Worm (Caenorhabditis elegans): ENCODE data around the gene cdk-4.

cdk-4 gene

ce11 chrX:13510234-13510837 lies 8.4 kb downstream of the cdk-4 start:
- TF ChIP-seq F13H6.1 (tag; optimal IDR thresholded peaks at IDR 0.05) = no peak
- no peak for TF ChIP-seq alr-1 (tag; optimal IDR thresholded peaks at IDR 0.05)
- TF ChIP-seq sem-4 (tag; optimal IDR thresholded peaks at IDR 0.05) = no peak
- TF ChIP-seq nhr-11 (tag; optimal IDR thresholded peaks at IDR 0.05) = no peak
- TF ChIP-seq lin-13 (GFP tag; optimal IDR thresholded peaks at IDR 0.05) = no peak
- TF ChIP-seq nhr-25 (tag; optimal IDR thresholded peaks at IDR 0.05) = no peak
- no peak for TF ChIP-seq ztf-11 (tag; optimal IDR thresholded peaks at IDR 0.05)
- TF ChIP-seq nhr-12 (tag; optimal IDR thresholded peaks at IDR 0.05) = no peak
- no peak for TF ChIP-seq lsy-2 (tag; optimal IDR thresholded peaks at IDR 0.05)
- no peak for TF ChIP-seq elt-3 (tag; optimal IDR thresholded peaks at IDR 0.05)
- TF ChIP-seq fos-1 (tag; optimal IDR thresholded peaks at IDR 0.05) = no peak
- TF ChIP-seq Y55F3AM.14 (GFP tag; optimal IDR thresholded peaks at IDR 0.05) = no peak
- no peak for TF ChIP-seq sma-9 (GFP tag; optimal IDR thresholded peaks at IDR 0.05)
- TF ChIP-seq sma-9 (tag; optimal IDR thresholded peaks at IDR 0.05) = no peak
- no peak for TF ChIP-seq crh-2 (tag; optimal IDR thresholded peaks at IDR 0.05)
- no peak for TF ChIP-seq unc-62 (GFP tag; optimal IDR thresholded peaks at IDR 0.05)
- no peak for TF ChIP-seq sma-3 (GFP tag; optimal IDR thresholded peaks at IDR 0.05)
- TF ChIP-seq aly-2 (tag; optimal IDR thresholded peaks at IDR 0.05) = no peak
- TF ChIP-seq blmp-1 (tag; optimal IDR thresholded peaks at IDR 0.05; ENCODE audit: insufficient read depth) = no peak
- TF ChIP-seq nhr-129 (tag; optimal IDR thresholded peaks at IDR 0.05) = no peak

- no peak for TF ChIP-seq nhr-6 (tag; optimal IDR thresholded peaks at IDR 0.05)
- TF ChIP-seq skn-1 (tag; optimal IDR thresholded peaks at IDR 0.05) = no peak
- no peak for TF ChIP-seq ZK546.5 (tag; optimal IDR thresholded peaks at IDR 0.05)
Observed at ce11 chrX:13507233-13507632, 11.5 kb downstream of the cdk-4 start, which contains the start of gene H06A10.1. Gene H06A10.1 (plus strand): TSS chrX:13507533.

- TF ChIP-seq nhr-129 (tag; optimal IDR thresholded peaks at IDR 0.05) (no peak), sma-9 (GFP tag; optimal IDR thresholded peaks at IDR 0.05) (peak; percentile 5), sma-9 (tag; optimal IDR thresholded peaks at IDR 0.05) (no peak), snpc-4 (tag; optimal IDR thresholded peaks at IDR 0.05) (peak; percentile 43)
Observed at ce11 chrX:13506493-13506892, 12.2 kb downstream of the cdk-4 start.

- TF ChIP-seq skn-1 (tag; optimal IDR thresholded peaks at IDR 0.05) (no peak), nhr-237 (tag; optimal IDR thresholded peaks at IDR 0.05) (no peak), nhr-129 (tag; optimal IDR thresholded peaks at IDR 0.05) (peak; percentile 21), peb-1 (tag; optimal IDR thresholded peaks at IDR 0.05) (no peak), C34F6.9 (tag; optimal IDR thresholded peaks at IDR 0.05) (no peak)
Observed at ce11 chrX:13506043-13506442, 12.7 kb downstream of the cdk-4 start.

- TF ChIP-seq skn-1 (tag; optimal IDR thresholded peaks at IDR 0.05) (no peak), snpc-4 (tag; optimal IDR thresholded peaks at IDR 0.05) (no peak), mbf-1 (tag; optimal IDR thresholded peaks at IDR 0.05) (no peak), ZK546.5 (tag; optimal IDR thresholded peaks at IDR 0.05) (no peak), nhr-77 (tag; optimal IDR thresholded peaks at IDR 0.05) (no peak), sma-3 (GFP tag; optimal IDR thresholded peaks at IDR 0.05) (no peak), lsy-2 (tag; optimal IDR thresholded peaks at IDR 0.05) (no peak), zag-1 (tag; optimal IDR thresholded peaks at IDR 0.05) (no peak), F13H6.1 (tag; optimal IDR thresholded peaks at IDR 0.05) (no peak), nhr-12 (tag; optimal IDR thresholded peaks at IDR 0.05) (no peak), lin-39 (tag; optimal IDR thresholded peaks at IDR 0.05) (no peak), alr-1 (tag; optimal IDR thresholded peaks at IDR 0.05) (no peak), sma-9 (GFP tag; optimal IDR thresholded peaks at IDR 0.05) (no peak), sma-9 (tag; optimal IDR thresholded peaks at IDR 0.05) (no peak)
Observed at ce11 chrX:13505201-13505600, 13.5 kb downstream of the cdk-4 start.

- TF ChIP-seq dmd-4 (tag; optimal IDR thresholded peaks at IDR 0.05) (no peak), unc-39 (tag; optimal IDR thresholded peaks at IDR 0.05) (no peak), gmeb-1 (tag; optimal IDR thresholded peaks at IDR 0.05) (no peak), ceh-16 (tag; optimal IDR thresholded peaks at IDR 0.05) (no peak), ztf-1 (GFP tag; conservative IDR thresholded peaks at IDR 0.05) (no peak), zag-1 (tag; optimal IDR thresholded peaks at IDR 0.05) (no peak), C34F6.9 (tag; optimal IDR thresholded peaks at IDR 0.05) (no peak), ama-1 (optimal IDR thresholded peaks at IDR 0.05) (no peak), unc-55 (GFP tag; optimal IDR thresholded peaks at IDR 0.05) (no peak), mdl-1 (tag; optimal IDR thresholded peaks at IDR 0.05) (no peak), ceh-82 (tag; optimal IDR thresholded peaks at IDR 0.05) (no peak), mbf-1 (tag; optimal IDR thresholded peaks at IDR 0.05) (no peak), sem-4 (tag; optimal IDR thresholded peaks at IDR 0.05) (no peak), Y55F3AM.14 (GFP tag; optimal IDR thresholded peaks at IDR 0.05) (no peak), skn-1 (tag; optimal IDR thresholded peaks at IDR 0.05) (no peak), F13H6.1 (tag; optimal IDR thresholded peaks at IDR 0.05) (no peak), egl-27 (tag; optimal IDR thresholded peaks at IDR 0.05) (no peak), nhr-10 (tag; optimal IDR thresholded peaks at IDR 0.05) (no peak)
Observed at ce11 chrX:13503839-13504238, 14.9 kb downstream of the cdk-4 start.

Data from whole organism, L2 larva.